Fruit fly (Drosophila melanogaster): ENCODE data around the gene CG6230.

CG6230 gene

DNA sequence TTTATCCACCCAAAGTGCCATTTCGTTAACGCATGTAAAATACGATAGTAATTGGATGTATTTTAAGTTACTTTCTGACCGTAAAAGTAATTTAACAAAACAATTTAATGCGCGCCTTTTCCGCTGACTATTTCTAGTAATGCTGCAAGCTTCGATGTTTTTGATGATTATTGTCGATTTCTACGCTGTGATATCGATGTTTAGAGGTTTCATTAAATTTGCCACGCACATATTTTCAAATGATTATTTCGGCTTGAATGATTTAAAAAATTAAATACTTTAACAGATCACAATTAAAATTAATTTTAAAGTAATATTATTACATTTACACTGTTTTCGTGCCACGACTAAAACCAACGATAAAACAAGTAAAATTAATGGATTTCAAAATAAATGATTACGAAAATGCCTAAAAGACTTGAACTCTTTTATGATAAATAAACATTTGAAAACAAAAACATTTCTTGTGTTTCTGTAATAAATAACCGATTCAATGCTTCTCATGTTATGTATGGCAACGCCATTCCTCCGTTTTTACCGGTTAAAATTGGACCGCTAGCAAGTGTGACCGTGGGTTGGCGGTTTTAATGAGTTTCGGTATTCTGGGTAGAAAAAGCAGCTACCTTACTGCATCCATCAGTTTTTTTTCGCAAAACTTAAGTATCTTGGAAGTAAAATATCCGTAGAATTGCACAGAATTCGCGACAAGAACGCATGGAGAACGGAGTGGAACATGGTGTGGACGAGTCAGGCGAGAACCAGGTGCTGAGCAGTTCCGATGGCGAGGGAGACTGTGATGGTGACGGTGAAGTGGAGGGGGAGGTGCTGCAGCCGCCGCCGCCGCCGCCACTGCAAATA, 10.3 kb upstream of the CG6230 start, which contains the start of the genes RfC38 and CG4751:
Gene RfC38, minus strand, starts transcription at position 495 of the 858 bp plus-strand sequence.
Gene CG4751, plus strand, starts transcription at position 587 of the 858 bp plus-strand sequence.
- TF ChIP-seq CG9705 (GFP tag; optimal IDR thresholded peaks at IDR 0.05) (no peak), Rel (GFP tag; optimal IDR thresholded peaks at IDR 0.05) (no peak), Rel (tag; optimal IDR thresholded peaks at IDR 0.05) (no peak), N (GFP tag; optimal IDR thresholded peaks at IDR 0.05) (no peak), Myc (optimal IDR thresholded peaks at IDR 0.05) (peak; percentile 47)

DNA sequence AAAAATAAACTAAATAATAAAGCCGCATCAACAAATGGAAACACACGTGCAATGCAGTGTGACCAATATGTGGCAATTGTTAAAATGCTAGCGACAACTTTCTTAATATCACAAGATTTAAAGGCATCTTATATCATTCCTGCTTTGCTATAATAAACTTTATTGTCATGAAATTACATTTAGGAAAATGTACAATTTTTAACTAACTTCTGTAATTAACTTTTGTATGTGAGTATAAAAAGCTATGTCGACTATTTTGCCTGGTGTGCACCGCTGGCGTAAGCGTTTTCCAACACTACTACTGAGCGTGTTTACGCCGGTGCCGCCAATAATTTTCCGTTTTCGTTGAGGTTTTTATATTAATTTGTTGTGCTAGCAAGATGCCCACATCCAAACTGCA, 3.4 kb upstream of the CG6230 start, which contains the start of the genes Csl4 and Nup160:
Gene Csl4, minus strand, starts transcription at position 69 of the 400 bp plus-strand sequence.
Gene Nup160, plus strand, starts transcription at position 279 of the 400 bp plus-strand sequence.
- TF ChIP-seq N (GFP tag; optimal IDR thresholded peaks at IDR 0.05) = no peak
- peak; percentile 46 for TF ChIP-seq CG32264 (GFP tag; optimal IDR thresholded peaks at IDR 0.05)
- TF ChIP-seq tai (GFP tag; optimal IDR thresholded peaks at IDR 0.05) = no peak
- TF ChIP-seq OdsH (GFP tag; optimal IDR thresholded peaks at IDR 0.05) = peak; percentile 79
- no peak for TF ChIP-seq CrebA (GFP tag; optimal IDR thresholded peaks at IDR 0.05; ENCODE audit: borderline replicate concordance)
- peak; percentile 53 for TF ChIP-seq Mio (GFP tag; optimal IDR thresholded peaks at IDR 0.05)
- TF ChIP-seq Hr83 (GFP tag; optimal IDR thresholded peaks at IDR 0.05; ENCODE audit: poor library complexity, severe bottlenecking) = peak; percentile 82
- TF ChIP-seq HLH106 (tag; optimal IDR thresholded peaks at IDR 0.05) = peak; percentile 78
- TF ChIP-seq Myc (optimal IDR thresholded peaks at IDR 0.05) = peak; percentile 69
- TF ChIP-seq psq (GFP tag; optimal IDR thresholded peaks at IDR 0.05) = peak; percentile 73
- peak; percentile 67 for TF ChIP-seq GATAd (GFP tag; optimal IDR thresholded peaks at IDR 0.05)
- TF ChIP-seq ey (GFP tag; optimal IDR thresholded peaks at IDR 0.05) = peak; percentile 87
- TF ChIP-seq sv (GFP tag; optimal IDR thresholded peaks at IDR 0.05) = peak; percentile 84
- TF ChIP-seq CG9705 (GFP tag; optimal IDR thresholded peaks at IDR 0.05) = peak; percentile 65
- TF ChIP-seq foxo (GFP tag; optimal IDR thresholded peaks at IDR 0.05) = peak; percentile 4 to 92
- TF ChIP-seq Hr78 (GFP tag; optimal IDR thresholded peaks at IDR 0.05) = no peak
- peak; percentile 86 for TF ChIP-seq woc (GFP tag; optimal IDR thresholded peaks at IDR 0.05)
- TF ChIP-seq dsf (GFP tag; optimal IDR thresholded peaks at IDR 0.05; ENCODE audit: borderline replicate concordance) = peak; percentile 84

DNA sequence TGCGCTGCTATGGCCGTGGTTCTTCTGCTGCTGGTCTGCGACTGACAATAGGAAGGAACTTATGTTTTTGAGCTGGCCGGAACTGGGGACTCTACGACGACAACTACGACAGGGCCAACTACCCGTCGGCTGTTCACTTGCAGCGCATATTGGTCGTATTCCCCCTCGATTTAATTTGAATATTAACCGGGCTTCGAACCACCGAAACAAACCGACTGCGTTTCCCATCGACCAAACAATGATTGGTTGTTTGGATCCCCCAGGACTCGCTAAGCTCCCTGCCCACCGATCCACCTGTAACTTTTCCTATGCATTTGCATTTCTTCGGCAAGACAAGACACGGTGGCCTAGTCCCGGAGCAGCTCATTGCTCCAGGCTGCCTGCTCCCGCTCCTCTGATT, 1.5 kb upstream of the CG6230 start, which contains the start of gene Dnaaf4:
Gene Dnaaf4, minus strand, starts transcription at position 101 of the 400 bp plus-strand sequence.
- no peak for TF ChIP-seq Jra (GFP tag; optimal IDR thresholded peaks at IDR 0.05)
- no peak for TF ChIP-seq psq (GFP tag; optimal IDR thresholded peaks at IDR 0.05)
- TF ChIP-seq dsf (GFP tag; optimal IDR thresholded peaks at IDR 0.05; ENCODE audit: borderline replicate concordance) = no peak
- TF ChIP-seq CrebA (GFP tag; optimal IDR thresholded peaks at IDR 0.05; ENCODE audit: borderline replicate concordance) = no peak
- no peak for TF ChIP-seq usp (GFP tag; optimal IDR thresholded peaks at IDR 0.05)
- no peak for TF ChIP-seq pan (optimal IDR thresholded peaks at IDR 0.05)
- no peak for TF ChIP-seq woc (GFP tag; optimal IDR thresholded peaks at IDR 0.05)
- no peak for TF ChIP-seq Rel (GFP tag; optimal IDR thresholded peaks at IDR 0.05)
- TF ChIP-seq Rel (tag; optimal IDR thresholded peaks at IDR 0.05) = no peak
- no peak for TF ChIP-seq rgr (GFP tag; optimal IDR thresholded peaks at IDR 0.05)
- TF ChIP-seq Sp1 (GFP tag; optimal IDR thresholded peaks at IDR 0.05) = no peak
- TF ChIP-seq Hnf4 (GFP tag; optimal IDR thresholded peaks at IDR 0.05) = no peak
- TF ChIP-seq HLH106 (tag; optimal IDR thresholded peaks at IDR 0.05) = no peak
- no peak for TF ChIP-seq ey (GFP tag; optimal IDR thresholded peaks at IDR 0.05)

DNA sequence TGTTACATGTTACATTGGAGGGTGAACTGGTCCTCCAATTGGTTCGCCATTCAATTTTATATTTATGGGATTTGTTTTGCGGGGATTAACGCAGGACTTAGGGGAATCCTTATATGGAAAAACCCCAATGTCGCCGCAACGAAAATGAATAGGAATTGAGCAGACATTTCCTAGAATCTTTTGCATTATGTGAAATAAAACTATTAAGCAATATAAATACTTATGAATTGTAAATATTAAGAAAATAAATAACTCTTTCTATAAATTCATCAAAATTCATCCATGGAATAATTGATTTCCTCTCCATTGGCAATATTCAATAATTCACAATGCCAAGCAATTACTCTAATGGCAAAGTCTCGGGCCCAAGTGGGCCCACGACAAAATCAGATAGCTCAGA, 6.4 kb downstream of the CG6230 start, which contains the start of gene Gr32a:
Gene Gr32a, plus strand, starts transcription at position 301 of the 400 bp plus-strand sequence.
- TF ChIP-seq sv (GFP tag; optimal IDR thresholded peaks at IDR 0.05) = no peak

DNA sequence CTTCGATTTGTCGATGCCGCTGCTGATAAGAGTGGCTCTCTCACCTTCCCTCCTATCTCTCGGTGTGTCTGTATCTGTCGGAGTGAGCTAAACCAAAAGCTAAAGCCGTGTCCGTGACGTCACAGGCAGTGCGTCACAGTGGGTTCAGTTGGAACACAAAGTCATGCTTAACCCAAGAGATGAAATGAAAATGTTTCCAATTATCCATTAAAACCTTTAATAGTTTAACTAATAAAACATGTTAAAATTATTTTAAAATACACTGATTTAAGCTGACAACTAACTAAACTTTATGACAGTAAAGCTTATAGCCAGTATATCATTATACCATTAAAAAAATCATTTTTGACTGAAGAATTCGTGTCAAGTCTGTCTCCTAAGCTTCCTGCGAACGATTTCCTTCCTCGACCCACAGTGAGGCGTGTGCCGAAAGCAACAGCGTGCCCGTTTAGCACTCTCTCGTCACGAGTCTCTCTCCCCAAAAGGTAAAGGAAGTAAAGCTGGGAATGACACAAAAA, 7.0 kb downstream of the CG6230 start, which contains the start of gene Idua:
Gene Idua, minus strand, starts transcription at position 51 of the 518 bp plus-strand sequence.
- TF ChIP-seq psq (GFP tag; optimal IDR thresholded peaks at IDR 0.05) (peak; percentile 63), HLH106 (tag; optimal IDR thresholded peaks at IDR 0.05) (peak; percentile 75), Abd-B (GFP tag; optimal IDR thresholded peaks at IDR 0.05) (no peak), lola (GFP tag; optimal IDR thresholded peaks at IDR 0.05) (no peak), CG32264 (GFP tag; optimal IDR thresholded peaks at IDR 0.05) (no peak), fru (GFP tag; optimal IDR thresholded peaks at IDR 0.05) (no peak), dmrt93B (GFP tag; optimal IDR thresholded peaks at IDR 0.05) (no peak), usp (GFP tag; optimal IDR thresholded peaks at IDR 0.05) (no peak), woc (GFP tag; optimal IDR thresholded peaks at IDR 0.05) (no peak), Rel (GFP tag; optimal IDR thresholded peaks at IDR 0.05) (peak; percentile 16), Rel (tag; optimal IDR thresholded peaks at IDR 0.05) (no peak), tai (GFP tag; optimal IDR thresholded peaks at IDR 0.05) (no peak), Hr83 (GFP tag; optimal IDR thresholded peaks at IDR 0.05; ENCODE audit: poor library complexity, severe bottlenecking) (no peak), Jra (GFP tag; optimal IDR thresholded peaks at IDR 0.05) (peak; percentile 47), GATAd (GFP tag; optimal IDR thresholded peaks at IDR 0.05) (no peak), Sp1 (GFP tag; optimal IDR thresholded peaks at IDR 0.05) (peak; percentile 81), br (GFP tag; optimal IDR thresholded peaks at IDR 0.05) (no peak), Vsx2 (GFP tag; optimal IDR thresholded peaks at IDR 0.05; ENCODE audit: partially characterized antibody) (no peak), sv (GFP tag; optimal IDR thresholded peaks at IDR 0.05) (peak; percentile 35), sage (GFP tag; optimal IDR thresholded peaks at IDR 0.05) (no peak), ey (GFP tag; optimal IDR thresholded peaks at IDR 0.05) (peak; percentile 76), dsf (GFP tag; optimal IDR thresholded peaks at IDR 0.05; ENCODE audit: borderline replicate concordance) (no peak), CrebA (GFP tag; optimal IDR thresholded peaks at IDR 0.05; ENCODE audit: borderline replicate concordance) (no peak), pan (optimal IDR thresholded peaks at IDR 0.05) (no peak), rgr (GFP tag; optimal IDR thresholded peaks at IDR 0.05) (no peak), CG9705 (GFP tag; optimal IDR thresholded peaks at IDR 0.05) (no peak), h (GFP tag; optimal IDR thresholded peaks at IDR 0.05) (no peak), Dif (GFP tag; optimal IDR thresholded peaks at IDR 0.05; ENCODE audit: partially characterized antibody) (no peak), OdsH (GFP tag; optimal IDR thresholded peaks at IDR 0.05) (peak; percentile 79)
